Fruit fly (Drosophila melanogaster) whole organism, embryonic: ENCODE data around the gene Gss1.

Experiments used
- CG1024 ChIP-seq: fragments of 200-800 bp; sonication (Bioruptor generic); IDR thresholded peaks from 2 replicates; pipeline ENCODE4 v1.3.6; 2022; ENCODE audit warnings: missing biosample characterization, missing genetic modification characterization
- CG10267 ChIP-seq: fragments of 200-800 bp; sonication (Bioruptor generic); optimal IDR thresholded peaks from 2 replicates; lab custom pipeline; 2018; ENCODE audit warnings: missing biosample characterization, mild to moderate bottlenecking, missing genetic modification characterization, moderate library complexity
- CG10274 ChIP-seq: fragments of 200-800 bp; sonication (Bioruptor generic); optimal IDR thresholded peaks from 3 replicates; lab custom pipeline; 2017; ENCODE audit warnings: missing biosample characterization, mild to moderate bottlenecking, missing genetic modification characterization
- CG10959 ChIP-seq: fragments of 200-800 bp; sonication (Bioruptor generic); IDR thresholded peaks from 2 replicates; pipeline ENCODE4 v1.3.6; 2022; ENCODE audit warnings: missing biosample characterization, missing genetic modification characterization
- CG11247 ChIP-seq: fragments of 200-800 bp; sonication (Bioruptor generic); IDR thresholded peaks from 2 replicates; pipeline ENCODE4 v1.3.6; 2022; ENCODE audit warnings: missing biosample characterization, missing genetic modification characterization
- CG1233 ChIP-seq: fragments of 200-800 bp; sonication (Bioruptor generic); optimal IDR thresholded peaks from 4 replicates; lab custom pipeline; 2018; ENCODE audit warnings: missing biosample characterization, mild to moderate bottlenecking, missing genetic modification characterization
- CG12391 ChIP-seq: fragments of 200-800 bp; sonication (Bioruptor generic); optimal IDR thresholded peaks from 3 replicates; lab custom pipeline; 2018; ENCODE audit warnings: missing biosample characterization, mild to moderate bottlenecking, missing genetic modification characterization, moderate library complexity
- CG12769 ChIP-seq: fragments of 200-800 bp; sonication (Bioruptor generic); optimal IDR thresholded peaks from 2 replicates; lab custom pipeline; 2019; ENCODE audit warnings: missing biosample characterization, mild to moderate bottlenecking, missing genetic modification characterization, moderate library complexity
- CG12942 ChIP-seq: fragments of 200-800 bp; sonication (Bioruptor generic); optimal IDR thresholded peaks from 3 replicates; lab custom pipeline; 2016; ENCODE audit warnings: missing biosample characterization, missing genetic modification characterization
- CG13287 ChIP-seq: fragments of 200-800 bp; sonication (Bioruptor generic); IDR thresholded peaks from 2 replicates; pipeline ENCODE4 v1.3.6; 2022; ENCODE audit warnings: missing biosample characterization, missing genetic modification characterization; ENCODE audit not compliant: partially characterized antibody
- CG14667 ChIP-seq: fragments of 200-800 bp; sonication (Bioruptor generic); IDR thresholded peaks from 2 replicates; pipeline ENCODE4 v1.3.6; 2022; ENCODE audit warnings: missing biosample characterization, missing genetic modification characterization
- CG15073 ChIP-seq: fragments of 200-800 bp; sonication (Bioruptor generic); optimal IDR thresholded peaks from 2 replicates; lab custom pipeline; 2016; ENCODE audit warnings: missing biosample characterization, missing genetic modification characterization
- CG15696 ChIP-seq: fragments of 200-800 bp; sonication (Bioruptor generic); optimal IDR thresholded peaks from 2 replicates; lab custom pipeline; 2019; ENCODE audit warnings: missing biosample characterization, mild to moderate bottlenecking, missing genetic modification characterization, moderate library complexity
- CG17612 ChIP-seq: fragments of 200-800 bp; sonication (Bioruptor generic); IDR thresholded peaks from 2 replicates; pipeline ENCODE4 v1.3.6; 2022; ENCODE audit warnings: missing biosample characterization, missing genetic modification characterization
- CG1832 ChIP-seq: fragments of 200-800 bp; sonication (Bioruptor generic); optimal IDR thresholded peaks from 2 replicates; lab custom pipeline; 2017; ENCODE audit warnings: missing biosample characterization, mild to moderate bottlenecking, missing genetic modification characterization, inconsistent platforms
- CG18764 ChIP-seq: fragments of 200-800 bp; sonication (Bioruptor generic); optimal IDR thresholded peaks from 3 replicates; lab custom pipeline; 2016; ENCODE audit warnings: missing biosample characterization, missing genetic modification characterization
- CG3065 ChIP-seq: fragments of 200-800 bp; sonication (Bioruptor generic); optimal IDR thresholded peaks from 2 replicates; lab custom pipeline; 2016; ENCODE audit warnings: missing biosample characterization, missing genetic modification characterization
- CG31388 ChIP-seq: fragments of 200-800 bp; sonication (Bioruptor generic); optimal IDR thresholded peaks from 2 replicates; lab custom pipeline; 2016; ENCODE audit warnings: missing biosample characterization, missing genetic modification characterization
- CG3995 ChIP-seq: fragments of 200-800 bp; sonication (Bioruptor generic); optimal IDR thresholded peaks from 3 replicates; lab custom pipeline; 2016; ENCODE audit warnings: missing biosample characterization, missing genetic modification characterization
- CG5953 ChIP-seq: fragments of 200-800 bp; sonication (Bioruptor generic); IDR thresholded peaks from 2 replicates; pipeline ENCODE4 v1.3.6; 2022; ENCODE audit warnings: missing biosample characterization, missing genetic modification characterization
- CG6654 ChIP-seq: fragments of 200-800 bp; sonication (Bioruptor generic); optimal IDR thresholded peaks from 2 replicates; lab custom pipeline; 2017; ENCODE audit warnings: missing biosample characterization, mild to moderate bottlenecking, missing genetic modification characterization
- CG6791 ChIP-seq: fragments of 200-800 bp; sonication (Bioruptor generic); IDR thresholded peaks from 3 replicates; pipeline ENCODE4 v1.3.6; 2022; ENCODE audit warnings: missing biosample characterization, missing genetic modification characterization; ENCODE audit not compliant: partially characterized antibody
- CG7786 ChIP-seq: fragments of 200-800 bp; sonication (Bioruptor generic); optimal IDR thresholded peaks from 2 replicates; lab custom pipeline; 2016; ENCODE audit warnings: missing biosample characterization, missing genetic modification characterization
- CG7963 ChIP-seq: fragments of 200-800 bp; sonication (Bioruptor generic); IDR thresholded peaks from 3 replicates; pipeline ENCODE4 v1.3.6; 2022; ENCODE audit warnings: missing biosample characterization, missing genetic modification characterization; ENCODE audit not compliant: partially characterized antibody
- CG8089 ChIP-seq: fragments of 200-800 bp; sonication (Bioruptor generic); optimal IDR thresholded peaks from 3 replicates; lab custom pipeline; 2016; ENCODE audit warnings: missing biosample characterization, missing genetic modification characterization
- CG8290 ChIP-seq, 3 experiments: fragments of 200-800 bp; sonication (Bioruptor generic); optimal IDR thresholded peaks; 2 replicates each; lab custom pipeline; 2016 to 2019; ENCODE audit warnings: missing biosample characterization in 3 of 3, missing genetic modification characterization in 3 of 3, mild to moderate bottlenecking in 2 of 3, moderate library complexity in 1 of 3
- Chrac-16 ChIP-seq: fragments of 200-800 bp; sonication (Bioruptor generic); optimal IDR thresholded peaks from 3 replicates; lab custom pipeline; 2016; ENCODE audit warnings: missing biosample characterization, missing genetic modification characterization
- D ChIP-seq, 2 experiments: fragments of 200-800 bp in 1 of 2; fragments of >200 bp in 1 of 2; sonication (Bioruptor generic) in 1 of 2; optimal IDR thresholded peaks; 2 replicates in 1 of 2; 3 replicates in 1 of 2; lab custom pipeline; 2017; ENCODE audit warnings: mild to moderate bottlenecking in 1 of 2, missing biosample characterization in 1 of 2, missing genetic modification characterization in 1 of 2, missing genetic modification reagents in 1 of 2
- Eip74EF ChIP-seq, 2 experiments: fragments of 200-800 bp in 1 of 2; fragments of >200 bp in 1 of 2; sonication (Bioruptor generic) in 1 of 2; optimal IDR thresholded peaks; 2 replicates each; lab custom pipeline; 2017 to 2019; ENCODE audit warnings: missing biosample characterization in 2 of 2, missing genetic modification characterization in 2 of 2, mild to moderate bottlenecking in 1 of 2, moderate library complexity in 1 of 2
- Hr78 ChIP-seq, 2 experiments: fragments of 200-800 bp in 1 of 2; fragments of >200 bp in 1 of 2; sonication (Bioruptor generic) in 1 of 2; optimal IDR thresholded peaks; 2 replicates each; lab custom pipeline; 2017 to 2019; ENCODE audit warnings: missing biosample characterization in 2 of 2, missing genetic modification characterization in 2 of 2, mild to moderate bottlenecking in 1 of 2, moderate library complexity in 1 of 2
- Hsf ChIP-seq: fragments of 200-800 bp; sonication (Bioruptor generic); optimal IDR thresholded peaks from 3 replicates; lab custom pipeline; 2016; ENCODE audit warnings: missing biosample characterization, missing genetic modification characterization
- Neu2 ChIP-seq: fragments of 200-800 bp; sonication (Bioruptor generic); optimal IDR thresholded peaks from 3 replicates; lab custom pipeline; 2016; ENCODE audit warnings: missing biosample characterization, missing genetic modification characterization, borderline replicate concordance
- Ravus ChIP-seq: fragments of 200-800 bp; sonication (Bioruptor generic); IDR thresholded peaks from 2 replicates; pipeline ENCODE4 v1.3.6; 2022; ENCODE audit warnings: missing biosample characterization, missing genetic modification characterization
- Vsx1 ChIP-seq: fragments of 200-800 bp; sonication (Bioruptor generic); optimal IDR thresholded peaks from 2 replicates; lab custom pipeline; 2017; ENCODE audit warnings: missing biosample characterization, mild to moderate bottlenecking, missing genetic modification characterization, missing genetic modification reagents
- YL-1 ChIP-seq: fragments of 200-800 bp; sonication (Bioruptor generic); optimal IDR thresholded peaks from 3 replicates; lab custom pipeline; 2017; ENCODE audit warnings: missing biosample characterization, mild to moderate bottlenecking, missing genetic modification characterization
- ara ChIP-seq: fragments of 200-800 bp; sonication (Bioruptor generic); IDR thresholded peaks from 2 replicates; pipeline ENCODE4 v1.3.6; 2022; ENCODE audit warnings: missing biosample characterization, missing genetic modification characterization
- bbx ChIP-seq: fragments of 200-800 bp; sonication (Bioruptor generic); IDR thresholded peaks from 2 replicates; pipeline ENCODE4 v1.3.6; 2022; ENCODE audit warnings: missing biosample characterization, missing genetic modification characterization; ENCODE audit not compliant: partially characterized antibody
- btn ChIP-seq: fragments of 200-800 bp; sonication (Bioruptor generic); optimal IDR thresholded peaks from 2 replicates; lab custom pipeline; 2016; ENCODE audit warnings: missing biosample characterization, missing genetic modification characterization
- da ChIP-seq: fragments of 200-800 bp; sonication (Bioruptor generic); optimal IDR thresholded peaks from 2 replicates; lab custom pipeline; 2016; ENCODE audit warnings: missing biosample characterization, missing genetic modification characterization
- dmrt99B ChIP-seq: fragments of 200-800 bp; sonication (Bioruptor generic); optimal IDR thresholded peaks from 2 replicates; lab custom pipeline; 2018; ENCODE audit warnings: missing biosample characterization, mild to moderate bottlenecking, missing genetic modification characterization, moderate library complexity
- eve ChIP-seq, 2 experiments: fragments of >200 bp; optimal IDR thresholded peaks; 2 replicates each; lab custom pipeline; 2017; ENCODE audit warnings: missing biosample characterization in 2 of 2, missing genetic modification characterization in 2 of 2
- fd64A ChIP-seq: fragments of 200-800 bp; sonication (Bioruptor generic); optimal IDR thresholded peaks from 3 replicates; lab custom pipeline; 2018; ENCODE audit warnings: missing biosample characterization, mild to moderate bottlenecking, missing genetic modification characterization
- gem ChIP-seq: fragments of 200-800 bp; sonication (Bioruptor generic); optimal IDR thresholded peaks from 2 replicates; lab custom pipeline; 2019; ENCODE audit warnings: missing biosample characterization, mild to moderate bottlenecking, missing genetic modification characterization, moderate library complexity
- grn ChIP-seq: fragments of 200-800 bp; sonication (Bioruptor generic); optimal IDR thresholded peaks from 3 replicates; lab custom pipeline; 2017; ENCODE audit warnings: missing biosample characterization, missing genetic modification characterization
- ken ChIP-seq: fragments of 200-800 bp; sonication (Bioruptor generic); IDR thresholded peaks from 3 replicates; pipeline ENCODE4 v1.3.6; 2022; ENCODE audit warnings: missing biosample characterization, missing genetic modification characterization
- mld ChIP-seq: fragments of 200-800 bp; sonication (Bioruptor generic); IDR thresholded peaks from 3 replicates; pipeline ENCODE4 v1.3.6; 2022; ENCODE audit warnings: missing biosample characterization, missing genetic modification characterization; ENCODE audit not compliant: partially characterized antibody
- nom ChIP-seq: fragments of 200-800 bp; sonication (Bioruptor generic); optimal IDR thresholded peaks from 2 replicates; lab custom pipeline; 2017; ENCODE audit warnings: missing biosample characterization, missing genetic modification characterization, mild to moderate bottlenecking, moderate library complexity, missing genetic modification reagents
- pros ChIP-seq: fragments of 200-800 bp; sonication (Bioruptor generic); optimal IDR thresholded peaks from 3 replicates; lab custom pipeline; 2019; ENCODE audit warnings: missing biosample characterization, mild to moderate bottlenecking, missing genetic modification characterization, moderate library complexity
- ttk ChIP-seq: fragments of 200-800 bp; sonication (Bioruptor generic); IDR thresholded peaks from 2 replicates; pipeline ENCODE4 v2.1.2; 2022; ENCODE audit warnings: missing biosample characterization, missing genetic modification characterization

Gene Gss1

dm6 chrX:17878632-17879033, 10.7 kb upstream of the Gss1 start (continued):
- TF ChIP-seq CG7786 (GFP tag; lab: Kevin White, UChicago) (no peak), Vsx1 (GFP tag; lab: Kevin White, UChicago) (no peak), pros (GFP tag; lab: Kevin White, UChicago) (no peak), CG10959 (no peak), CG31388 (GFP tag; lab: Kevin White, UChicago) (no peak), CG12769 (tag; lab: Kevin White, UChicago) (peak; percentile 16), bbx (GFP tag; lab: Robert Waterston, UW) (peak; percentile 32; the same call in 1 of the 2 replicates), CG10274 (no peak), CG17612 (GFP tag; lab: Robert Waterston, UW) (no peak), Chrac-16 (GFP tag; lab: Kevin White, UChicago) (no peak), ken (GFP tag; lab: Robert Waterston, UW) (no peak), ttk (no peak), eve (GFP tag; optimal IDR thresholded peaks at IDR 0.05; lab: Kevin White, UChicago) (no peak), CG3995 (GFP tag; lab: Kevin White, UChicago) (no peak), CG12391 (tag; lab: Kevin White, UChicago) (no peak), gem (no peak), CG1024 (GFP tag; lab: Robert Waterston, UW) (no peak), nom (GFP tag; lab: Kevin White, UChicago) (peak; percentile 67), CG1233 (GFP tag; lab: Kevin White, UChicago) (no peak), mld (GFP tag; lab: Robert Waterston, UW) (no peak), CG13287 (GFP tag; lab: Robert Waterston, UW) (peak; percentile 35; the same call in 1 of the 2 replicates), fd64A (GFP tag; lab: Kevin White, UChicago) (no peak), CG18764 (no peak), CG3065 (GFP tag; lab: Kevin White, UChicago) (no peak), CG11247 (GFP tag; lab: Robert Waterston, UW) (no peak), CG8089 (no peak), YL-1 (peak; percentile 2), btn (GFP tag; lab: Kevin White, UChicago) (no peak), CG15073 (GFP tag; lab: Kevin White, UChicago) (no peak), CG7963 (no peak), Hr78 (GFP tag; optimal IDR thresholded peaks at IDR 0.05; lab: Kevin White, UChicago) (peak in 1 of 2 experiments; percentile 85), grn (no peak), CG12942 (no peak), Hsf (GFP tag; lab: Kevin White, UChicago) (no peak), CG6654 (no peak), CG8290 (GFP tag; optimal IDR thresholded peaks at IDR 0.05; lab: Kevin White, UChicago) (no peak), CG8290 (tag; optimal IDR thresholded peaks at IDR 0.05; lab: Kevin White, UChicago) (no peak), CG6791 (GFP tag; lab: Robert Waterston, UW) (no peak; the same call in 2 of the 3 replicates), Ravus (GFP tag; lab: Robert Waterston, UW) (no peak), Neu2 (GFP tag; lab: Kevin White, UChicago) (no peak), D (optimal IDR thresholded peaks at IDR 0.05; lab: Kevin White, UChicago) (no peak), D (GFP tag; optimal IDR thresholded peaks at IDR 0.05; lab: Kevin White, UChicago) (no peak), CG10267 (tag; lab: Kevin White, UChicago) (no peak), CG15696 (no peak), CG5953 (GFP tag; lab: Robert Waterston, UW) (no peak), ara (GFP tag; lab: Robert Waterston, UW) (no peak), Eip74EF (GFP tag; optimal IDR thresholded peaks at IDR 0.05; lab: Kevin White, UChicago) (no peak), CG1832 (GFP tag; lab: Kevin White, UChicago) (peak; percentile 34), CG14667 (GFP tag; lab: Robert Waterston, UW) (no peak), da (no peak), dmrt99B (tag; lab: Kevin White, UChicago) (no peak)
